Fruit fly (Drosophila melanogaster): ENCODE results near the gene CG14143.

Gene CG14143

DNA sequence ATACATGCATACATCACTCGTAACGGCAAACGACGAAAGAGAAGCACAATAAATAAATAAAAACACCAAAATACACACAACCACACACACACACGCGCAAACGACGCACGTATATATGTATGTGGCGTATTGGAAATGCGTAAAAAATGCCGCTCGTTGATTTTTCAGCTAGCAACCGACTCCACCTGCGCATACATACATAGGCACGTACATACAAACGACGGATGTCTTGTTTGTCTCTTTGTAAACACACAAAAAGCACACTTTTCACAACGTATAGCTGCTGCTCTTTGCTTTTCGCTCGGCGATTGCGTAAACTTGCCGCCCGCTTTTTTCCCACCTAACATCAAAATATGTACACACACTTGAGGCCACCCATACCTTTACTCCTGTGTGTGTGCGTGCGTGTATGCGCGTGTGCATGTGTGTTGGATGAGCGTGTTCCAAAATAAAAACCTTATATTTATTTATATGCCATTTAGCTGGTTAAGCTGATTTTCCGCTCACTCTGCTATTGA, 14.8 kb upstream of the CG14143 start:
- peak; percentile 47 for TF ChIP-seq odd (GFP tag; optimal IDR thresholded peaks at IDR 0.05)
- TF ChIP-seq Ets97D (GFP tag; optimal IDR thresholded peaks at IDR 0.05), result no peak
- TF ChIP-seq CG13894 (tag; optimal IDR thresholded peaks at IDR 0.05), result peak; percentile 84
- peak; percentile 36 for TF ChIP-seq CG13624 (GFP tag; optimal IDR thresholded peaks at IDR 0.05)
- TF ChIP-seq sim (GFP tag; IDR thresholded peaks at IDR 0.05), result no peak
- TF ChIP-seq wor (GFP tag; IDR thresholded peaks at IDR 0.05), result no peak
- no peak for TF ChIP-seq CG17186 (GFP tag; optimal IDR thresholded peaks at IDR 0.05)
- TF ChIP-seq CG15011 (GFP tag; optimal IDR thresholded peaks at IDR 0.05), result peak; percentile 48
- peak; percentile 46 for TF ChIP-seq CG8924 (tag; optimal IDR thresholded peaks at IDR 0.05)
- TF ChIP-seq chinmo (GFP tag; IDR thresholded peaks at IDR 0.05; ENCODE audit: partially characterized antibody), result peak; percentile 33; the same call in 1 of the 4 replicates
- no peak for TF ChIP-seq Blimp-1 (GFP tag; optimal IDR thresholded peaks at IDR 0.05)
- no peak for TF ChIP-seq crc (GFP tag; optimal IDR thresholded peaks at IDR 0.05)
- no peak for TF ChIP-seq E2f1 (GFP tag; IDR thresholded peaks at IDR 0.05)
- TF ChIP-seq CG15514 (GFP tag; optimal IDR thresholded peaks at IDR 0.05), result peak; percentile 20
- TF ChIP-seq CHES-1-like (GFP tag; optimal IDR thresholded peaks at IDR 0.05), result peak; percentile 27
- TF ChIP-seq CG1233 (GFP tag; optimal IDR thresholded peaks at IDR 0.05), result peak; percentile 57
- no peak for TF ChIP-seq CG10979 (tag; optimal IDR thresholded peaks at IDR 0.05)
- TF ChIP-seq Atf6 (GFP tag; IDR thresholded peaks at IDR 0.05), result peak; percentile 59; the same call in 1 of the 2 replicates
- peak; percentile 19 for TF ChIP-seq twi (tag; optimal IDR thresholded peaks at IDR 0.05)
- TF ChIP-seq CG12155 (GFP tag; optimal IDR thresholded peaks at IDR 0.05), result peak; percentile 46
- TF ChIP-seq ATbp (GFP tag; optimal IDR thresholded peaks at IDR 0.05), result peak; percentile 66
- peak; percentile 26 for TF ChIP-seq CG15696 (tag; optimal IDR thresholded peaks at IDR 0.05)
- TF ChIP-seq tx (GFP tag; optimal IDR thresholded peaks at IDR 0.05), result no peak
- TF ChIP-seq ssp (GFP tag; IDR thresholded peaks at IDR 0.05), result no peak
- peak; percentile 83 for TF ChIP-seq CG12769 (tag; optimal IDR thresholded peaks at IDR 0.05)
- TF ChIP-seq hbn (GFP tag; IDR thresholded peaks at IDR 0.05; ENCODE audit: partially characterized antibody), result no peak
- peak; percentile 31 for TF ChIP-seq CG5180 (GFP tag; optimal IDR thresholded peaks at IDR 0.05)
- no peak for TF ChIP-seq CG4854 (GFP tag; optimal IDR thresholded peaks at IDR 0.05)
- peak; percentile 30 for TF ChIP-seq CG10209 (GFP tag; optimal IDR thresholded peaks at IDR 0.05)
- TF ChIP-seq tin (GFP tag; optimal IDR thresholded peaks at IDR 0.05), result no peak
- TF ChIP-seq CG8478 (optimal IDR thresholded peaks at IDR 0.05), result peak; percentile 88
- TF ChIP-seq ttk (GFP tag; IDR thresholded peaks at IDR 0.05), result no peak
- no peak for TF ChIP-seq CG9215 (GFP tag; IDR thresholded peaks at IDR 0.05)
- TF ChIP-seq Hmr (GFP tag; optimal IDR thresholded peaks at IDR 0.05), result peak; percentile 74
- no peak for TF ChIP-seq Ssrp (tag; optimal IDR thresholded peaks at IDR 0.05)
- TF ChIP-seq Vsx1 (GFP tag; optimal IDR thresholded peaks at IDR 0.05), result peak; percentile 57
- TF ChIP-seq Gsc (GFP tag; IDR thresholded peaks at IDR 0.05), result no peak
- peak; percentile 63 for TF ChIP-seq Hey (tag; optimal IDR thresholded peaks at IDR 0.05)
- peak; percentile 53 for TF ChIP-seq CG2678 (tag; optimal IDR thresholded peaks at IDR 0.05)
- peak; percentile 49 for TF ChIP-seq CG6765 (GFP tag; optimal IDR thresholded peaks at IDR 0.05)
- peak; percentile 79 for TF ChIP-seq CG4328 (GFP tag; optimal IDR thresholded peaks at IDR 0.05)
- TF ChIP-seq chm (GFP tag; IDR thresholded peaks at IDR 0.05), result 0 out of 2 replicates have a peak, but pooled peaks have one; percentile 11
- TF ChIP-seq CG4707 (GFP tag; optimal IDR thresholded peaks at IDR 0.05), result peak; percentile 3
- peak; percentile 91 for TF ChIP-seq mirr (GFP tag; optimal IDR thresholded peaks at IDR 0.05)
- TF ChIP-seq nau (GFP tag; optimal IDR thresholded peaks at IDR 0.05), result peak; percentile 36
- peak; percentile 70 for TF ChIP-seq caup (GFP tag; optimal IDR thresholded peaks at IDR 0.05; ENCODE audit: severe bottlenecking)
- TF ChIP-seq CG14710 (tag; optimal IDR thresholded peaks at IDR 0.05), result no peak
- no peak for TF ChIP-seq CG11085 (GFP tag; IDR thresholded peaks at IDR 0.05)
- TF ChIP-seq br (optimal IDR thresholded peaks at IDR 0.05), result no peak
- TF ChIP-seq sqz (GFP tag; optimal IDR thresholded peaks at IDR 0.05), result no peak

Data from whole organism, embryonic.